Fruit fly (Drosophila melanogaster): ENCODE data around the gene smo.

dm6 chr2L:248592-248991 lies 28.8 kb upstream of the smo start:
- TF ChIP-seq kay (GFP tag; ENCODE audit: borderline replicate concordance) (no peak), CG33017 (tag; optimal IDR thresholded peaks at IDR 0.05) (no peak), cnc (optimal IDR thresholded peaks at IDR 0.05) (no peak), tj (GFP tag; optimal IDR thresholded peaks at IDR 0.05) (peak; percentile 72), CG11617 (GFP tag; optimal IDR thresholded peaks at IDR 0.05) (no peak), cic (GFP tag; optimal IDR thresholded peaks at IDR 0.05) (no peak), CG7045 (GFP tag; optimal IDR thresholded peaks at IDR 0.05) (no peak), CG7101 (tag; optimal IDR thresholded peaks at IDR 0.05) (no peak), pad (GFP tag; optimal IDR thresholded peaks at IDR 0.05) (no peak), Crg-1 (GFP tag; optimal IDR thresholded peaks at IDR 0.05) (no peak)
